Worm (Caenorhabditis elegans) whole organism, young adult: Measurements from ENCODE around the gene T01C3.3.

ENCODE experiments used
- B0336.3 ChIP-seq: fragments of 200-800 bp; sonication (Bioruptor generic); IDR thresholded peaks from 2 replicates; pipeline ENCODE4 v1.3.6; 2022; ENCODE audit warnings: missing genetic modification characterization, missing compliant biosample characterization
- C06A6.2 ChIP-seq: fragments of 200-800 bp; sonication (Bioruptor generic); conservative IDR thresholded peaks from 2 replicates; pipeline ENCODE4 v1.3.6; 2022; ENCODE audit warnings: missing genetic modification characterization, missing compliant biosample characterization
- D2030.7 ChIP-seq: fragments of 200-800 bp; sonication (Bioruptor generic); IDR thresholded peaks from 2 replicates; pipeline ENCODE4 v1.3.6; 2022; ENCODE audit warnings: missing genetic modification reagents, missing genetic modification characterization, missing compliant biosample characterization
- F22D6.2 ChIP-seq: sonication (generic microtip); optimal IDR thresholded peaks from 2 replicates; lab custom pipeline; 2016; ENCODE audit warnings: mild to moderate bottlenecking, missing genetic modification characterization, missing compliant biosample characterization
- F49E8.2 ChIP-seq: sonication (generic microtip); optimal IDR thresholded peaks from 3 replicates; lab custom pipeline; 2017; ENCODE audit warnings: missing genetic modification characterization, mild to moderate bottlenecking, missing compliant biosample characterization, antibody characterized with exemption, moderate library complexity; ENCODE audit not compliant: insufficient read depth
- F57C9.4 ChIP-seq: sonication (generic microtip); optimal IDR thresholded peaks from 2 replicates; lab custom pipeline; 2017; ENCODE audit warnings: mild to moderate bottlenecking, missing genetic modification characterization, missing compliant biosample characterization
- aptf-2 ChIP-seq: fragments of 200-800 bp; sonication (Bioruptor generic); conservative IDR thresholded peaks from 2 replicates; pipeline ENCODE4 v1.3.6; 2022; ENCODE audit warnings: missing genetic modification reagents, missing genetic modification characterization, missing compliant biosample characterization
- bed-1 ChIP-seq: fragments of 200-800 bp; sonication (Bioruptor generic); IDR thresholded peaks from 2 replicates; pipeline ENCODE4 v1.3.6; 2022; ENCODE audit warnings: missing genetic modification reagents, missing genetic modification characterization, missing compliant biosample characterization
- cebp-1 ChIP-seq, 2 experiments: fragments of 200-800 bp in 1 of 2; sonication (Bioruptor generic) in 1 of 2; sonication (generic microtip) in 1 of 2; IDR thresholded peaks in 1 of 2; optimal IDR thresholded peaks in 1 of 2; 2 replicates each; pipeline versions ENCODE4 v1.3.6 to Lab custom; 2017 to 2022; ENCODE audit warnings: missing compliant biosample characterization in 2 of 2, missing genetic modification characterization in 2 of 2, mild to moderate bottlenecking in 1 of 2, missing genetic modification reagents in 1 of 2, moderate library complexity in 1 of 2
- cebp-2 ChIP-seq: fragments of 200-800 bp; sonication (Bioruptor generic); IDR thresholded peaks from 2 replicates; pipeline ENCODE4 v1.3.6; 2022; ENCODE audit warnings: missing genetic modification characterization, missing compliant biosample characterization
- ceh-40 ChIP-seq: fragments of 200-800 bp; sonication (Bioruptor generic); IDR thresholded peaks from 2 replicates; pipeline ENCODE4 v1.3.6; 2022; ENCODE audit warnings: missing genetic modification characterization, missing compliant biosample characterization
- ceh-91 ChIP-seq: fragments of 200-800 bp; sonication (Bioruptor generic); IDR thresholded peaks from 2 replicates; pipeline ENCODE4 v1.3.6; 2022; ENCODE audit warnings: missing genetic modification reagents, missing genetic modification characterization, missing compliant biosample characterization
- chd-7 ChIP-seq: sonication (generic microtip); optimal IDR thresholded peaks from 2 replicates; lab custom pipeline; 2016; ENCODE audit warnings: mild to moderate bottlenecking, missing genetic modification characterization, moderate library complexity, missing compliant biosample characterization
- egrh-3 ChIP-seq: fragments of 200-800 bp; sonication (Bioruptor generic); IDR thresholded peaks from 2 replicates; pipeline ENCODE4 v1.3.6; 2022; ENCODE audit warnings: missing genetic modification reagents, missing genetic modification characterization, missing compliant biosample characterization
- ets-4 ChIP-seq: fragments of 200-800 bp; sonication (Bioruptor generic); optimal IDR thresholded peaks from 2 replicates; lab custom pipeline; 2018; ENCODE audit warnings: mild to moderate bottlenecking, missing genetic modification characterization, missing compliant biosample characterization
- fkh-3 ChIP-seq: sonication (generic microtip); optimal IDR thresholded peaks from 2 replicates; lab custom pipeline; 2016; ENCODE audit warnings: mild to moderate bottlenecking, missing genetic modification characterization, missing compliant biosample characterization
- hlh-12 ChIP-seq: sonication (generic microtip); optimal IDR thresholded peaks from 2 replicates; lab custom pipeline; 2016; ENCODE audit warnings: missing genetic modification characterization, missing compliant biosample characterization
- hlh-26 ChIP-seq: fragments of 200-800 bp; sonication (Bioruptor generic); conservative IDR thresholded peaks from 2 replicates; pipeline ENCODE4 v1.3.6; 2022; ENCODE audit warnings: missing genetic modification reagents, missing genetic modification characterization, missing compliant biosample characterization
- hmg-1.2 ChIP-seq: fragments of 200-800 bp; sonication (Bioruptor generic); IDR thresholded peaks from 2 replicates; pipeline ENCODE4 v1.3.6; 2022; ENCODE audit warnings: missing genetic modification reagents, missing genetic modification characterization, missing compliant biosample characterization
- lag-1 ChIP-seq: fragments of 200-800 bp; sonication (Bioruptor generic); IDR thresholded peaks from 2 replicates; pipeline ENCODE4 v1.3.6; 2022; ENCODE audit warnings: missing genetic modification reagents, missing genetic modification characterization, missing compliant biosample characterization
- let-607 ChIP-seq, 2 experiments: fragments of 200-800 bp in 1 of 2; sonication (Bioruptor generic) in 1 of 2; sonication (generic microtip) in 1 of 2; optimal IDR thresholded peaks; 2 replicates each; lab custom pipeline; 2016 to 2018; ENCODE audit warnings: mild to moderate bottlenecking in 2 of 2, missing compliant biosample characterization in 2 of 2, missing genetic modification characterization in 2 of 2, moderate library complexity in 2 of 2, missing genotype in 1 of 2
- madf-10 ChIP-seq: sonication (generic microtip); optimal IDR thresholded peaks from 2 replicates; lab custom pipeline; 2016; ENCODE audit warnings: mild to moderate bottlenecking, missing genetic modification characterization, missing compliant biosample characterization
- madf-3 ChIP-seq: fragments of 200-800 bp; sonication (Bioruptor generic); IDR thresholded peaks from 2 replicates; pipeline ENCODE4 v1.3.6; 2022; ENCODE audit warnings: missing genetic modification reagents, missing genetic modification characterization, missing compliant biosample characterization
- nfya-2 ChIP-seq: fragments of 200-800 bp; sonication (Bioruptor generic); IDR thresholded peaks from 2 replicates; pipeline ENCODE4 v1.3.6; 2022; ENCODE audit warnings: missing genetic modification reagents, missing genetic modification characterization, missing compliant biosample characterization
- nfyb-1 ChIP-seq: fragments of 200-800 bp; sonication (Bioruptor generic); IDR thresholded peaks from 2 replicates; pipeline ENCODE4 v1.3.6; 2022; ENCODE audit warnings: missing genetic modification reagents, missing genetic modification characterization, missing compliant biosample characterization
- rec-8 ChIP-seq, 2 experiments: sonication (generic microtip); optimal IDR thresholded peaks; 2 replicates each; lab custom pipeline; 2016; ENCODE audit warnings: mild to moderate bottlenecking in 2 of 2, missing genetic modification characterization in 2 of 2, missing genetic modification reagents in 2 of 2, missing genotype in 2 of 2, missing biosample characterization in 1 of 2, missing compliant biosample characterization in 1 of 2, moderate library complexity in 1 of 2
- rpc-1 ChIP-seq, 2 experiments: fragments of 150-350 bp in 1 of 2; sonication (generic microtip) in 1 of 2; optimal IDR thresholded peaks; 2 replicates each; lab custom pipeline; 2014 to 2018; ENCODE audit warnings: missing biosample characterization in 1 of 2, missing genetic modification characterization in 1 of 2, missing genetic modification reagents in 1 of 2, missing genotype in 1 of 2
- sdz-38 ChIP-seq: sonication (generic microtip); optimal IDR thresholded peaks from 2 replicates; lab custom pipeline; 2016; ENCODE audit warnings: missing genotype, missing genetic modification characterization, missing compliant biosample characterization
- snpc-4 ChIP-seq, 5 experiments: fragments of 150-350 bp in 1 of 5; sonication (generic microtip) in 4 of 5; optimal IDR thresholded peaks; 2 replicates each; lab custom pipeline; 2014 to 2018; ENCODE audit warnings: missing genetic modification characterization in 5 of 5, missing biosample characterization in 3 of 5, antibody characterized with exemption in 2 of 5, mild to moderate bottlenecking in 2 of 5, missing compliant biosample characterization in 2 of 5, missing genotype in 2 of 5, moderate library complexity in 2 of 5, missing genetic modification reagents in 1 of 5
- somi-1 ChIP-seq: fragments of 200-800 bp; sonication (Bioruptor generic); optimal IDR thresholded peaks from 2 replicates; lab custom pipeline; 2018; ENCODE audit warnings: mild to moderate bottlenecking, missing genetic modification characterization, missing compliant biosample characterization
- tbp1 ChIP-seq: fragments of 200-800 bp; sonication (Bioruptor generic); optimal IDR thresholded peaks from 2 replicates; lab custom pipeline; 2018; ENCODE audit warnings: mild to moderate bottlenecking, missing genetic modification characterization, missing compliant biosample characterization
- unc-62 ChIP-seq: fragments of 150-350 bp; optimal IDR thresholded peaks from 2 replicates; lab custom pipeline; 2014; ENCODE audit warnings: missing biosample characterization, missing genetic modification reagents, missing genetic modification characterization
- zim-3 ChIP-seq: sonication (generic microtip); optimal IDR thresholded peaks from 2 replicates; lab custom pipeline; 2017; ENCODE audit warnings: mild to moderate bottlenecking, missing genetic modification characterization, moderate library complexity, missing compliant biosample characterization
- ztf-6 ChIP-seq: fragments of 200-800 bp; sonication (Bioruptor generic); IDR thresholded peaks from 2 replicates; pipeline ENCODE4 v1.3.6; 2022; ENCODE audit warnings: missing genetic modification reagents, missing genetic modification characterization, missing compliant biosample characterization

T01C3.3 gene

ce11 chrV:15020229-15020628 lies 27.8 kb upstream of the T01C3.3 start, which contains the start of gene F14H8.2:
TSS of gene F14H8.2 (minus strand) at chrV:15020329.
- TF ChIP-seq ceh-40 (GFP tag; lab: Robert Waterston, UW): no peak

DNA sequence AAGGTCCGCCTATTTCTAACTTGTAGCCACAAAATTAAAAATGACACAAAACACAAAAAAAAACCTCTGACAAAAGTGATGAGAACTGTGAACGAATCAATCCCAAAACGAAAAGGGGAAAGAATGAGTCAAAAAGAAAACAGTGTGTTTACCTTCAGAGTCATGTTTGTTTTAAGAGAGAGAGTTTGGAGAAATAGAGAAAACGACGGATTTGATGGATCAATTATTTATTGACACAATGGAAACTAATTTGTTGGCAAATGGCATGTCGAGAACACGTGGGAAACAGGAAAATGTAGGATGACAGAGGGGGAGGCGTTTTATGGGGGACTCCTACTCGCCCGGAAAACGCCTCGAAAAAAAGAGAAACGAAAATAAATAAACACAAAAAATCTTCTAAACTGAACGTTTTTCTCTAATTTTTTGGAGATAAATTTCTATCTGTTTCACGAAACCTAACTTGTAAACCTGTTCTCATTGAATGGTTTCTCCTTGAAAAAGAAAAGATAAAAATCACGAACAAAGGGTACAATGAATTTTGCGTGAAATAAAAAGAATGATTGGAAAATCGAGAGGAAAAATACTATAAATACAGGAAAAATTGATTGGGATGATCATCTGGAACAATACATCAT lies 24.4 kb upstream of the T01C3.3 start:
- TF ChIP-seq rec-8 (tag; optimal IDR thresholded peaks at IDR 0.05; lab: Kevin White, UChicago) (no peak), chd-7 (no peak), B0336.3 (no peak), tbp1 (no peak), somi-1 (GFP tag; lab: Kevin White, UChicago) (no peak), egrh-3 (GFP tag; lab: Robert Waterston, UW) (no peak), madf-3 (GFP tag; lab: Robert Waterston, UW) (no peak), snpc-4 (GFP tag; optimal IDR thresholded peaks at IDR 0.05; lab: Kevin White, UChicago) (no peak), snpc-4 (tag; optimal IDR thresholded peaks at IDR 0.05; lab: Kevin White, UChicago) (no peak), ztf-6 (GFP tag; lab: Robert Waterston, UW) (no peak), cebp-2 (GFP tag; lab: Robert Waterston, UW) (no peak), sdz-38 (tag; lab: Kevin White, UChicago) (no peak), lag-1 (GFP tag; lab: Robert Waterston, UW) (no peak), zim-3 (no peak), C06A6.2 (GFP tag; lab: Robert Waterston, UW) (no peak), hmg-1.2 (GFP tag; lab: Robert Waterston, UW) (no peak)

DNA sequence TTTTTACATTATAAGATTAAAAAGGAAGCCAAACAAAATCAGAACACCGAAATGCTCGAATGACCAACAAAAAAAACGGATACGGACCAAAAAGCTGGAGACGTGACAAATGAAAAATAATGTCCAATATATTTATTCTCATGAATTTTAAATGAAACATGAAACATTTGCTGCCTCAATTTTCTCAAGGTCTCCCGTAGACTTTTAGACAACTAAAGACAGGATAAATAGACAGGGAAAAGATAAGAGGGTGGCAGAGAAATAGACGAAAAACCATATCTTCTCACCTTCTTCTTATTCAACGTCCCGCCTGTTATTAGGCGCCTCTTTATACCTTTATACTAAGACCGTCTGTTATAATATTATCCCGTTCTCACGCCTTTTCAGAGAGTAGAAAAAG lies 23.3 kb upstream of the T01C3.3 start:
- no peak for TF ChIP-seq F49E8.2 (tag; lab: Kevin White, UChicago)
- TF ChIP-seq ets-4 (GFP tag; lab: Kevin White, UChicago): no peak
- no peak for TF ChIP-seq let-607 (tag; optimal IDR thresholded peaks at IDR 0.05; lab: Kevin White, UChicago)
- TF ChIP-seq nfya-2 (GFP tag; lab: Robert Waterston, UW): no peak
- no peak for TF ChIP-seq cebp-1 (GFP tag; IDR thresholded peaks at IDR 0.05; lab: Robert Waterston, UW)
- no peak for TF ChIP-seq cebp-1 (tag; optimal IDR thresholded peaks at IDR 0.05; lab: Kevin White, UChicago)
- TF ChIP-seq nfyb-1: no peak
- no peak for TF ChIP-seq unc-62
- no peak for TF ChIP-seq aptf-2 (GFP tag; lab: Robert Waterston, UW)
- no peak for TF ChIP-seq hlh-26 (GFP tag; lab: Robert Waterston, UW)
- TF ChIP-seq rpc-1 (optimal IDR thresholded peaks at IDR 0.05; lab: Kevin White, UChicago): no peak
- TF ChIP-seq rpc-1 (tag; optimal IDR thresholded peaks at IDR 0.05; lab: Kevin White, UChicago): no peak
- no peak for TF ChIP-seq madf-10 (tag; lab: Kevin White, UChicago)
- TF ChIP-seq hlh-12 (tag; lab: Kevin White, UChicago): no peak
- no peak for TF ChIP-seq F57C9.4 (tag; lab: Kevin White, UChicago)
- TF ChIP-seq bed-1 (GFP tag; lab: Robert Waterston, UW): no peak
- no peak for TF ChIP-seq fkh-3 (tag; lab: Kevin White, UChicago)
- no peak for TF ChIP-seq zim-3
- TF ChIP-seq D2030.7 (GFP tag; lab: Robert Waterston, UW): no peak

DNA sequence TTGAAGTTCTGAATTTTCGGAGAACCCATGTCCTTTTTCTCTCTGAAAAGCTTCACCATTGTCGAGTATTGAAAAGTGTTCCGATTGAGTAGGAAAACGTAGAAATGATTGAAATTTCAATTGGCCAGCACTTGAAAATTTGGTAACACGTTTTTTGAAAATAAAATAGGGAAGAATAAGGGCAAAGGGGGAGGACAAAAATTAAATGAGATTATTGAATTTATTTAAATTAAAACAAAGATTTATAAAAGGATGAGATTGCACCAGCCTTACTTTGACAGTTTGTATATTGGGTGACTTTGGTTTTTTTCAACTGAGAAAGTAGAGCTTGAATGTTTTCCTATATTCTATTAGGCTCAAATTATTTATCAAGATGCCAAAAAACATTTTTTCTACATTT lies 21.7 kb upstream of the T01C3.3 start, which contains the start of gene obr-2:
Gene obr-2 (minus strand): TSS at position 101 of the 400 bp plus-strand sequence.
- no peak for TF ChIP-seq ceh-91 (GFP tag; lab: Robert Waterston, UW)
- TF ChIP-seq F22D6.2 (tag; lab: Kevin White, UChicago): no peak
